Fruit fly (Drosophila melanogaster): ENCODE measurements around the gene Irp-1A.

dm6 chr3R:22710662-22711061, 13.7 kb downstream of the Irp-1A start, which contains the start of gene CG4907:
- no peak for TF ChIP-seq Mes4 (GFP tag; optimal IDR thresholded peaks at IDR 0.05)
- no peak for TF ChIP-seq Nf-YA (GFP tag; IDR thresholded peaks at IDR 0.05)
- TF ChIP-seq CG10543 (GFP tag; optimal IDR thresholded peaks at IDR 0.05), result no peak
- TF ChIP-seq odd (GFP tag; optimal IDR thresholded peaks at IDR 0.05), result no peak
- TF ChIP-seq CG7372 (GFP tag; IDR thresholded peaks at IDR 0.05), result no peak
- TF ChIP-seq Hey (tag; optimal IDR thresholded peaks at IDR 0.05), result no peak
- no peak for TF ChIP-seq fd96Cb (tag; optimal IDR thresholded peaks at IDR 0.05)
- no peak for TF ChIP-seq CG1832 (GFP tag; optimal IDR thresholded peaks at IDR 0.05)
